Fruit fly (Drosophila melanogaster): Measurements from ENCODE around the gene Rad17.

Rad17 gene

dm6 chr3R:14652301-14652880 lies 10.6 kb downstream of the Rad17 start:
- peak; percentile 5 for TF ChIP-seq CG6854 (GFP tag; optimal IDR thresholded peaks at IDR 0.05)
- TF ChIP-seq CG9139 (GFP tag; optimal IDR thresholded peaks at IDR 0.05) = no peak

dm6 chr3R:14651076-14651662 lies 11.8 kb downstream of the Rad17 start:
- no peak for TF ChIP-seq net (GFP tag; optimal IDR thresholded peaks at IDR 0.05)
- no peak for TF ChIP-seq achi (GFP tag; optimal IDR thresholded peaks at IDR 0.05)
- no peak for TF ChIP-seq CG11762 (GFP tag; optimal IDR thresholded peaks at IDR 0.05; ENCODE audit: insufficient read depth)
- peak; percentile 23 for TF ChIP-seq CG6808 (GFP tag; optimal IDR thresholded peaks at IDR 0.05)
- TF ChIP-seq Sox102F (GFP tag; optimal IDR thresholded peaks at IDR 0.05) = no peak
- peak; percentile 58 for TF ChIP-seq svp (GFP tag)
- TF ChIP-seq CG8119 (GFP tag; IDR thresholded peaks at IDR 0.05) = no peak
- TF ChIP-seq CG6163 (GFP tag; IDR thresholded peaks at IDR 0.05) = no peak
- peak; percentile 24 for TF ChIP-seq fkh (GFP tag; optimal IDR thresholded peaks at IDR 0.05)
- TF ChIP-seq fd85E (GFP tag; optimal IDR thresholded peaks at IDR 0.05) = no peak
- no peak for TF ChIP-seq lz (GFP tag; optimal IDR thresholded peaks at IDR 0.05)
- TF ChIP-seq eg (GFP tag; IDR thresholded peaks at IDR 0.05) = no peak
- TF ChIP-seq CG6854 (GFP tag; optimal IDR thresholded peaks at IDR 0.05) = peak; percentile 88
- TF ChIP-seq Eip75B (GFP tag; optimal IDR thresholded peaks at IDR 0.05) = peak; percentile 7
- peak in 1 of 2 experiments; percentile 70 for TF ChIP-seq ss (GFP tag; optimal IDR thresholded peaks at IDR 0.05)
- TF ChIP-seq CG16779 (tag; optimal IDR thresholded peaks at IDR 0.05) = no peak

DNA sequence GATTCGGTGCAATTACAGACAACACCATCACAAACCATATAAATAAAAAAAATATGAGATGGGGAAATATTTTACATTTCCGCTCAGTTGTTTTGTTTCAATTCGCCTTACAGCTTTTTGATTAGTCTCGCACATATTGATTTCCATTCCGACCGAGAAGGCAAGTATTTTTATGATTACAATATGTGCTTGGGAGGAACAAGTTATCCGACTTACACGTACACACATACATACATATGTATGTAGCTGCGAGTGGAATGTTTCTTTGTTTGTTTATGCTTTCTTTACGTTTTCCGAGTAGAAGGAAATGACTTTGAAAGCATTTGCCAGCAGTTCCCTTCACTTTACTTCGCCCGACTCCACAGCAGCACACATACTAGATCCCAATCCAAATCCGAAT lies 12.6 kb downstream of the Rad17 start:
- no peak for TF ChIP-seq svp (GFP tag)
- no peak for TF ChIP-seq pdm3 (GFP tag; optimal IDR thresholded peaks at IDR 0.05)
- no peak for TF ChIP-seq CG3032 (tag; optimal IDR thresholded peaks at IDR 0.05)
- no peak for TF ChIP-seq fkh (GFP tag; optimal IDR thresholded peaks at IDR 0.05)

DNA sequence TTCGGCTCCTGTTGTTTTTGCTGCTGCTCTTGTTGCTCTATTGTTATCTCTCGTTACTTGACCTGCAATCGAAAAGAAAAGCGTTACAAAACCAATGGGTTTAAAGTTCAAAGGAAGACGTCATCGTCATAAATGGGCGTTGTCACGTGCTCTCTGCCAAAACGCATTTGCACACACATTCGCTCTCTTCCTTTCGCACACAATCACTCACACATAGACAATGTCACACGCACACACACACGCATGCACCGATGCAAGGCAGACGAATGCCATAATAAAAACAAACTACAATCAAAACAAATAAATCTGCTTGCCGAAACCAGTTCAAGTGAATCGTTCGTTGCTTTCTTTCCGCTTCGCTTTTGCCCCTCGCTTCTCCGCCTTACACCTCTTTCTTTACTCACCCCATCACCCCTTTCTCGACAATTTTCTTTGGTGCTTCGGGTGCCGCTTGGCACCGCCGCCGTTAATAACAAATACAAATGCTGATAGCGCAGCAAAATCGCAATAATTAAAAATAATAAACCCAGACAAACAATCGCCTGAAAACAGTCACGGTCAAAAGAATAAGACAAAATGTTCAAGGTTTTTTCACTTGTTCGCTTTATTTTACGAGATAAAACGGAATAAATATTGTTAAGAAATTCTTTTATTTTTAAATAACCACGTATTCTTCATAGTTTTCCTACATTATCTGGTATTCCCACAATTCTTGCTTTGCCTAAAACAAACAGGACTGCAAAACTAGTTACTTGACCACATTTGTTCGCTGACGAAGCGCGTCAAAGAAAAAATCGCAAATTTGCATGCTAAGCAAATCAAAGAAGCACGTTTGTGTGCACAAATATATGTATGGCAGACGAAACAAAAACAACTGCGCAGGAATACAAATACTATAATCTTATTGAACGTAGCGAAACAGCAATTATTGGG lies 13.4 kb downstream of the Rad17 start:
- peak; percentile 70 for TF ChIP-seq Sox15 (GFP tag; optimal IDR thresholded peaks at IDR 0.05)
- peak; percentile 55 for TF ChIP-seq CG8319 (GFP tag; optimal IDR thresholded peaks at IDR 0.05)
- peak; percentile 98 for TF ChIP-seq Eip78C (GFP tag)
- TF ChIP-seq CG32006 (GFP tag; optimal IDR thresholded peaks at IDR 0.05) = peak; percentile 94
- peak; percentile 77 for TF ChIP-seq acj6 (GFP tag; optimal IDR thresholded peaks at IDR 0.05)
- peak; percentile 50 for TF ChIP-seq CG7368 (GFP tag; optimal IDR thresholded peaks at IDR 0.05)
- TF ChIP-seq CG4318 (GFP tag; optimal IDR thresholded peaks at IDR 0.05) = no peak
- TF ChIP-seq CG10631 (GFP tag; optimal IDR thresholded peaks at IDR 0.05) = peak; percentile 75
- peak; percentile 67 for TF ChIP-seq Eip93F (GFP tag; optimal IDR thresholded peaks at IDR 0.05)
- TF ChIP-seq fd85E (GFP tag; optimal IDR thresholded peaks at IDR 0.05) = peak; percentile 45
- peak; percentile 55 for TF ChIP-seq Blimp-1 (GFP tag; optimal IDR thresholded peaks at IDR 0.05)
- TF ChIP-seq CG1621 (tag; optimal IDR thresholded peaks at IDR 0.05) = peak; percentile 58
- peak; percentile 72 for TF ChIP-seq Lpt (GFP tag; optimal IDR thresholded peaks at IDR 0.05)
- peak; percentile 81 for TF ChIP-seq achi (GFP tag; optimal IDR thresholded peaks at IDR 0.05)
- TF ChIP-seq fkh (GFP tag; optimal IDR thresholded peaks at IDR 0.05) = peak; percentile 61
- peak; percentile 81 for TF ChIP-seq Hr39 (GFP tag; optimal IDR thresholded peaks at IDR 0.05)
- peak; percentile 64 for TF ChIP-seq dsx (GFP tag; optimal IDR thresholded peaks at IDR 0.05; ENCODE audit: poor library complexity, severe bottlenecking)
- TF ChIP-seq Hr38 (GFP tag; optimal IDR thresholded peaks at IDR 0.05) = no peak
- TF ChIP-seq CG34406 (GFP tag; optimal IDR thresholded peaks at IDR 0.05) = peak; percentile 83
- peak; percentile 71 for TF ChIP-seq CG10669 (GFP tag; optimal IDR thresholded peaks at IDR 0.05)
- peak; percentile 85 for TF ChIP-seq Sox14 (GFP tag; optimal IDR thresholded peaks at IDR 0.05)
- peak; percentile 32 for TF ChIP-seq CG11902 (GFP tag; optimal IDR thresholded peaks at IDR 0.05)
- TF ChIP-seq CG31627 (GFP tag; optimal IDR thresholded peaks at IDR 0.05) = peak; percentile 85
- peak; percentile 92 for TF ChIP-seq Met (GFP tag; optimal IDR thresholded peaks at IDR 0.05)
- peak; percentile 25 for TF ChIP-seq CG6808 (GFP tag; optimal IDR thresholded peaks at IDR 0.05)
- TF ChIP-seq Gug (GFP tag; IDR thresholded peaks at IDR 0.05) = peak; percentile 76
- peak; percentile 43 to 90 for TF ChIP-seq salr (GFP tag; optimal IDR thresholded peaks at IDR 0.05)
- peak; percentile 75 for TF ChIP-seq net (GFP tag; optimal IDR thresholded peaks at IDR 0.05)
- peak; percentile 84 for TF ChIP-seq Sox102F (GFP tag; optimal IDR thresholded peaks at IDR 0.05)

All from whole organism, prepupa.